Worm (Caenorhabditis elegans) whole organism, young adult: ENCODE measurements around the gene R05G6.10.
A peak's percentile ranks its signal among the peaks of the same experiment; 100 is the strongest.

Experiments
- C06A6.2 ChIP-seq: fragments of 200-800 bp; sonication (Bioruptor generic); conservative IDR thresholded peaks from 2 replicates; pipeline ENCODE4 v1.3.6; 2022; ENCODE audit warnings: missing genetic modification characterization, missing compliant biosample characterization
- D2030.7 ChIP-seq: fragments of 200-800 bp; sonication (Bioruptor generic); IDR thresholded peaks from 2 replicates; pipeline ENCODE4 v1.3.6; 2022; ENCODE audit warnings: missing genetic modification reagents, missing genetic modification characterization, missing compliant biosample characterization
- F10E7.11 ChIP-seq: sonication (generic microtip); optimal IDR thresholded peaks from 2 replicates; lab custom pipeline; 2017; ENCODE audit warnings: mild to moderate bottlenecking, missing genetic modification characterization, moderate library complexity, missing compliant biosample characterization
- F23B12.7 ChIP-seq: sonication (generic microtip); optimal IDR thresholded peaks from 2 replicates; lab custom pipeline; 2017; ENCODE audit warnings: missing genetic modification characterization, mild to moderate bottlenecking, missing compliant biosample characterization, antibody characterized with exemption, moderate library complexity; ENCODE audit not compliant: insufficient read depth
- F33H1.4 ChIP-seq: fragments of 200-800 bp; sonication (Bioruptor generic); IDR thresholded peaks from 2 replicates; pipeline ENCODE4 v1.3.6; 2022; ENCODE audit warnings: missing genetic modification reagents, missing genetic modification characterization, missing compliant biosample characterization
- F49E8.2 ChIP-seq: sonication (generic microtip); optimal IDR thresholded peaks from 3 replicates; lab custom pipeline; 2017; ENCODE audit warnings: missing genetic modification characterization, mild to moderate bottlenecking, missing compliant biosample characterization, antibody characterized with exemption, moderate library complexity; ENCODE audit not compliant: insufficient read depth
- F52B5.7 ChIP-seq: sonication (generic microtip); optimal IDR thresholded peaks from 2 replicates; lab custom pipeline; 2016; ENCODE audit warnings: mild to moderate bottlenecking, missing genetic modification characterization, missing compliant biosample characterization
- F55B11.4 ChIP-seq: sonication (generic microtip); optimal IDR thresholded peaks from 2 replicates; lab custom pipeline; 2016; ENCODE audit warnings: missing compliant biosample characterization, missing genetic modification characterization, borderline replicate concordance; ENCODE audit not compliant: insufficient read depth
- Y53G8AR.9 ChIP-seq: fragments of 200-800 bp; sonication (Bioruptor generic); conservative IDR thresholded peaks from 2 replicates; pipeline ENCODE4 v1.3.6; 2022; ENCODE audit warnings: missing genetic modification reagents, missing genetic modification characterization, missing compliant biosample characterization
- ZK185.1 ChIP-seq: sonication (generic microtip); optimal IDR thresholded peaks from 2 replicates; lab custom pipeline; 2016; ENCODE audit warnings: mild to moderate bottlenecking, missing genetic modification characterization, missing compliant biosample characterization; ENCODE audit not compliant: poor library complexity, severe bottlenecking
- ama-1 ChIP-seq, 3 experiments: fragments of 150-350 bp in 1 of 3; sonication (generic microtip) in 2 of 3; optimal IDR thresholded peaks; 2 replicates each; lab custom pipeline; 2014 to 2018; ENCODE audit warnings: missing biosample characterization in 2 of 3, missing genetic modification characterization in 2 of 3, missing genetic modification reagents in 2 of 3
- attf-3 ChIP-seq: fragments of 200-800 bp; sonication (Bioruptor generic); conservative IDR thresholded peaks from 2 replicates; pipeline ENCODE4 v1.3.6; 2022; ENCODE audit warnings: missing genetic modification reagents, missing genetic modification characterization, missing compliant biosample characterization
- attf-6 ChIP-seq: fragments of 200-800 bp; sonication (Bioruptor generic); IDR thresholded peaks from 2 replicates; pipeline ENCODE4 v1.3.6; 2022; ENCODE audit warnings: missing genetic modification reagents, missing genetic modification characterization, missing compliant biosample characterization
- bed-2 ChIP-seq: fragments of 200-800 bp; sonication (Bioruptor generic); IDR thresholded peaks from 2 replicates; pipeline ENCODE4 v1.3.6; 2022; ENCODE audit warnings: missing genetic modification reagents, missing genetic modification characterization, missing compliant biosample characterization
- cebp-1 ChIP-seq, 2 experiments: fragments of 200-800 bp in 1 of 2; sonication (Bioruptor generic) in 1 of 2; sonication (generic microtip) in 1 of 2; IDR thresholded peaks in 1 of 2; optimal IDR thresholded peaks in 1 of 2; 2 replicates each; pipeline versions ENCODE4 v1.3.6 to Lab custom; 2017 to 2022; ENCODE audit warnings: missing compliant biosample characterization in 2 of 2, missing genetic modification characterization in 2 of 2, mild to moderate bottlenecking in 1 of 2, missing genetic modification reagents in 1 of 2, moderate library complexity in 1 of 2
- cebp-2 ChIP-seq: fragments of 200-800 bp; sonication (Bioruptor generic); IDR thresholded peaks from 2 replicates; pipeline ENCODE4 v1.3.6; 2022; ENCODE audit warnings: missing genetic modification characterization, missing compliant biosample characterization
- ceh-58 ChIP-seq: fragments of 200-800 bp; sonication (Bioruptor generic); IDR thresholded peaks from 2 replicates; pipeline ENCODE4 v1.3.6; 2022; ENCODE audit warnings: missing genetic modification characterization, missing compliant biosample characterization
- ceh-91 ChIP-seq: fragments of 200-800 bp; sonication (Bioruptor generic); IDR thresholded peaks from 2 replicates; pipeline ENCODE4 v1.3.6; 2022; ENCODE audit warnings: missing genetic modification reagents, missing genetic modification characterization, missing compliant biosample characterization
- dpl-1 ChIP-seq: fragments of 150-350 bp; optimal IDR thresholded peaks from 2 replicates; lab custom pipeline; 2014; ENCODE audit warnings: missing biosample characterization, missing genetic modification reagents, missing genetic modification characterization
- gei-17 ChIP-seq: fragments of 200-800 bp; sonication (Bioruptor generic); optimal IDR thresholded peaks from 2 replicates; lab custom pipeline; 2018; ENCODE audit warnings: mild to moderate bottlenecking, missing genetic modification characterization, missing compliant biosample characterization
- hlh-12 ChIP-seq: sonication (generic microtip); optimal IDR thresholded peaks from 2 replicates; lab custom pipeline; 2016; ENCODE audit warnings: missing genetic modification characterization, missing compliant biosample characterization
- hmg-1.2 ChIP-seq: fragments of 200-800 bp; sonication (Bioruptor generic); IDR thresholded peaks from 2 replicates; pipeline ENCODE4 v1.3.6; 2022; ENCODE audit warnings: missing genetic modification reagents, missing genetic modification characterization, missing compliant biosample characterization
- hrde-1 ChIP-seq: sonication (generic microtip); optimal IDR thresholded peaks from 2 replicates; lab custom pipeline; 2016; ENCODE audit warnings: missing genetic modification characterization, mild to moderate bottlenecking, missing compliant biosample characterization, moderate library complexity, missing genotype, missing genetic modification reagents, borderline replicate concordance
- lin-26 ChIP-seq: fragments of 200-800 bp; sonication (Bioruptor generic); IDR thresholded peaks from 2 replicates; pipeline ENCODE4 v1.3.6; 2022; ENCODE audit warnings: missing genetic modification reagents, missing genetic modification characterization, missing compliant biosample characterization
- lir-1 ChIP-seq: fragments of 200-800 bp; sonication (Bioruptor generic); conservative IDR thresholded peaks from 2 replicates; pipeline ENCODE4 v1.3.6; 2022; ENCODE audit warnings: missing genetic modification reagents, missing genetic modification characterization, missing compliant biosample characterization
- lsy-27 ChIP-seq: sonication (generic microtip); optimal IDR thresholded peaks from 2 replicates; lab custom pipeline; 2017; ENCODE audit warnings: missing genetic modification characterization, mild to moderate bottlenecking, missing compliant biosample characterization, antibody characterized with exemption, missing genotype, borderline replicate concordance; ENCODE audit not compliant: insufficient read depth
- madf-10 ChIP-seq: sonication (generic microtip); optimal IDR thresholded peaks from 2 replicates; lab custom pipeline; 2016; ENCODE audit warnings: mild to moderate bottlenecking, missing genetic modification characterization, missing compliant biosample characterization
- madf-6 ChIP-seq: fragments of 200-800 bp; sonication (Bioruptor generic); IDR thresholded peaks from 2 replicates; pipeline ENCODE4 v1.3.6; 2022; ENCODE audit warnings: missing genetic modification reagents, missing genetic modification characterization, missing compliant biosample characterization
- madf-8 ChIP-seq: fragments of 200-800 bp; sonication (Bioruptor generic); conservative IDR thresholded peaks from 2 replicates; pipeline ENCODE4 v1.3.6; 2022; ENCODE audit warnings: missing genetic modification reagents, missing genetic modification characterization, missing compliant biosample characterization
- mes-4 ChIP-seq: sonication (generic microtip); optimal IDR thresholded peaks from 2 replicates; lab custom pipeline; 2016; ENCODE audit warnings: missing genotype, missing genetic modification characterization, missing compliant biosample characterization
- mxl-1 ChIP-seq: sonication (generic microtip); optimal IDR thresholded peaks from 2 replicates; lab custom pipeline; 2016; ENCODE audit warnings: missing genetic modification characterization, missing compliant biosample characterization
- nfyb-1 ChIP-seq: fragments of 200-800 bp; sonication (Bioruptor generic); IDR thresholded peaks from 2 replicates; pipeline ENCODE4 v1.3.6; 2022; ENCODE audit warnings: missing genetic modification reagents, missing genetic modification characterization, missing compliant biosample characterization
- nhr-27 ChIP-seq: fragments of 200-800 bp; sonication (Bioruptor generic); optimal IDR thresholded peaks from 2 replicates; lab custom pipeline; 2018; ENCODE audit warnings: mild to moderate bottlenecking, missing genetic modification characterization, moderate library complexity, missing compliant biosample characterization
- nhr-90 ChIP-seq: sonication (generic microtip); optimal IDR thresholded peaks from 2 replicates; lab custom pipeline; 2016; ENCODE audit warnings: missing genotype, mild to moderate bottlenecking, missing genetic modification characterization, missing compliant biosample characterization
- pha-4 ChIP-seq: fragments of 150-350 bp; sonication (generic microtip); optimal IDR thresholded peaks from 2 replicates; lab custom pipeline; 2014; ENCODE audit warnings: missing biosample characterization, missing genetic modification reagents, missing genetic modification characterization
- snpc-3.4 ChIP-seq: sonication (generic microtip); optimal IDR thresholded peaks from 2 replicates; lab custom pipeline; 2017; ENCODE audit warnings: missing genetic modification characterization, mild to moderate bottlenecking, missing compliant biosample characterization, antibody characterized with exemption, moderate library complexity, missing genotype, missing genetic modification reagents
- snpc-4 ChIP-seq, 5 experiments: fragments of 150-350 bp in 1 of 5; sonication (generic microtip) in 4 of 5; optimal IDR thresholded peaks; 2 replicates each; lab custom pipeline; 2014 to 2018; ENCODE audit warnings: missing genetic modification characterization in 5 of 5, missing biosample characterization in 3 of 5, antibody characterized with exemption in 2 of 5, mild to moderate bottlenecking in 2 of 5, missing compliant biosample characterization in 2 of 5, missing genotype in 2 of 5, moderate library complexity in 2 of 5, missing genetic modification reagents in 1 of 5
- sptf-2 ChIP-seq: fragments of 200-800 bp; sonication (Bioruptor generic); optimal IDR thresholded peaks from 2 replicates; lab custom pipeline; 2018; ENCODE audit warnings: mild to moderate bottlenecking, missing genetic modification characterization, missing compliant biosample characterization
- tlf-1 ChIP-seq: fragments of 200-800 bp; sonication (Bioruptor generic); optimal IDR thresholded peaks from 2 replicates; lab custom pipeline; 2018; ENCODE audit warnings: mild to moderate bottlenecking, missing genetic modification characterization, missing compliant biosample characterization
- zim-3 ChIP-seq: sonication (generic microtip); optimal IDR thresholded peaks from 2 replicates; lab custom pipeline; 2017; ENCODE audit warnings: mild to moderate bottlenecking, missing genetic modification characterization, moderate library complexity, missing compliant biosample characterization
- ztf-18 ChIP-seq: sonication (generic microtip); optimal IDR thresholded peaks from 2 replicates; lab custom pipeline; 2016; ENCODE audit warnings: missing genotype, mild to moderate bottlenecking, missing genetic modification characterization, missing compliant biosample characterization
- ztf-22 ChIP-seq: fragments of 200-800 bp; sonication (Bioruptor generic); optimal IDR thresholded peaks from 2 replicates; lab custom pipeline; 2018; ENCODE audit warnings: mild to moderate bottlenecking, missing genetic modification characterization, moderate library complexity, missing compliant biosample characterization
- ztf-3 ChIP-seq: fragments of 200-800 bp; sonication (Bioruptor generic); optimal IDR thresholded peaks from 2 replicates; lab custom pipeline; 2018; ENCODE audit warnings: mild to moderate bottlenecking, missing genetic modification characterization, missing compliant biosample characterization
- ztf-6 ChIP-seq: fragments of 200-800 bp; sonication (Bioruptor generic); IDR thresholded peaks from 2 replicates; pipeline ENCODE4 v1.3.6; 2022; ENCODE audit warnings: missing genetic modification reagents, missing genetic modification characterization, missing compliant biosample characterization

R05G6.10 gene

ce11 chrIV:7505866-7506488 is 36.4 kb downstream of the R05G6.10 start (continued):
- TF ChIP-seq mes-4 (tag; lab: Kevin White, UChicago): peak; percentile 15
- peak; percentile 59 for TF ChIP-seq F49E8.2 (tag; lab: Kevin White, UChicago)
- TF ChIP-seq hrde-1 (tag; lab: Kevin White, UChicago): peak; percentile 78
- TF ChIP-seq madf-10 (tag; lab: Kevin White, UChicago): peak; percentile 52
- no peak for TF ChIP-seq hlh-12 (tag; lab: Kevin White, UChicago)
- no peak for TF ChIP-seq snpc-4 (GFP tag; optimal IDR thresholded peaks at IDR 0.05; lab: Kevin White, UChicago)
- TF ChIP-seq snpc-4 (tag; optimal IDR thresholded peaks at IDR 0.05; lab: Kevin White, UChicago): peak in 2 of 4 experiments; percentile 35 to 47
- peak; percentile 25; the same call in 1 of the 2 replicates for TF ChIP-seq attf-3 (GFP tag; lab: Robert Waterston, UW)
- peak; percentile 77 for TF ChIP-seq tlf-1 (GFP tag; lab: Kevin White, UChicago)
- TF ChIP-seq attf-6 (GFP tag; lab: Robert Waterston, UW): peak; percentile 50
- TF ChIP-seq nfyb-1 (GFP tag; lab: Robert Waterston, UW): 0 out of 2 replicates have a peak, but pooled peaks have one; percentile 42
- TF ChIP-seq nhr-27 (tag; lab: Kevin White, UChicago): peak; percentile 54
- TF ChIP-seq pha-4 (tag; lab: Kevin White, UChicago): peak; percentile 36
- no peak for TF ChIP-seq ztf-3 (GFP tag; lab: Kevin White, UChicago)
- TF ChIP-seq ZK185.1 (tag; lab: Kevin White, UChicago): peak; percentile 67
- TF ChIP-seq madf-8 (GFP tag; lab: Robert Waterston, UW): no peak
- TF ChIP-seq F55B11.4: no peak
- TF ChIP-seq snpc-3.4 (tag; lab: Kevin White, UChicago): peak; percentile 64
- TF ChIP-seq hmg-1.2 (GFP tag; lab: Robert Waterston, UW): peak; percentile 50
- TF ChIP-seq ceh-91 (GFP tag; lab: Robert Waterston, UW): no peak
- TF ChIP-seq zim-3: no peak
- no peak for TF ChIP-seq lsy-27 (tag; lab: Kevin White, UChicago)
- peak; percentile 79; the same call in 1 of the 2 replicates for TF ChIP-seq cebp-2
- TF ChIP-seq F23B12.7 (tag; lab: Kevin White, UChicago): no peak
- TF ChIP-seq sptf-2 (GFP tag; lab: Kevin White, UChicago): no peak
- TF ChIP-seq C06A6.2 (GFP tag; lab: Robert Waterston, UW): peak; percentile 48; the same call in 1 of the 2 replicates
- TF ChIP-seq lin-26: peak; percentile 55; the same call in 1 of the 2 replicates
- no peak for TF ChIP-seq ceh-58
- TF ChIP-seq ztf-22 (GFP tag; lab: Kevin White, UChicago): peak; percentile 70
- peak; percentile 36 for TF ChIP-seq F10E7.11 (tag; lab: Kevin White, UChicago)
- no peak for TF ChIP-seq gei-17 (GFP tag; lab: Kevin White, UChicago)
- peak; percentile 20; the same call in 1 of the 2 replicates for TF ChIP-seq F33H1.4
- peak; percentile 93 for TF ChIP-seq ama-1 (optimal IDR thresholded peaks at IDR 0.05; lab: Kevin White, UChicago)
- TF ChIP-seq ama-1 (GFP tag; optimal IDR thresholded peaks at IDR 0.05; lab: Kevin White, UChicago): peak; percentile 54 to 70
- peak; percentile 34; the same call in 1 of the 2 replicates for TF ChIP-seq D2030.7
- TF ChIP-seq nhr-90 (tag; lab: Kevin White, UChicago): peak; percentile 38
- peak; percentile 88 for TF ChIP-seq Y53G8AR.9 (GFP tag; lab: Robert Waterston, UW)
- peak; percentile 39 for TF ChIP-seq mxl-1 (tag; lab: Kevin White, UChicago)
- no peak for TF ChIP-seq ztf-6 (GFP tag; lab: Robert Waterston, UW)
- no peak for TF ChIP-seq ztf-18
- TF ChIP-seq dpl-1: no peak
- TF ChIP-seq lir-1 (GFP tag; lab: Robert Waterston, UW): peak; percentile 19; the same call in 1 of the 2 replicates
- TF ChIP-seq cebp-1 (GFP tag; IDR thresholded peaks at IDR 0.05; lab: Robert Waterston, UW): no peak
- peak; percentile 65 for TF ChIP-seq cebp-1 (tag; optimal IDR thresholded peaks at IDR 0.05; lab: Kevin White, UChicago)
- peak; percentile 48 for TF ChIP-seq madf-6
- TF ChIP-seq F52B5.7: peak; percentile 22
- no peak for TF ChIP-seq bed-2 (GFP tag; lab: Robert Waterston, UW)
